Fruit fly (Drosophila melanogaster): ENCODE measurements around the gene CG10077.

CG10077 gene

DNA sequence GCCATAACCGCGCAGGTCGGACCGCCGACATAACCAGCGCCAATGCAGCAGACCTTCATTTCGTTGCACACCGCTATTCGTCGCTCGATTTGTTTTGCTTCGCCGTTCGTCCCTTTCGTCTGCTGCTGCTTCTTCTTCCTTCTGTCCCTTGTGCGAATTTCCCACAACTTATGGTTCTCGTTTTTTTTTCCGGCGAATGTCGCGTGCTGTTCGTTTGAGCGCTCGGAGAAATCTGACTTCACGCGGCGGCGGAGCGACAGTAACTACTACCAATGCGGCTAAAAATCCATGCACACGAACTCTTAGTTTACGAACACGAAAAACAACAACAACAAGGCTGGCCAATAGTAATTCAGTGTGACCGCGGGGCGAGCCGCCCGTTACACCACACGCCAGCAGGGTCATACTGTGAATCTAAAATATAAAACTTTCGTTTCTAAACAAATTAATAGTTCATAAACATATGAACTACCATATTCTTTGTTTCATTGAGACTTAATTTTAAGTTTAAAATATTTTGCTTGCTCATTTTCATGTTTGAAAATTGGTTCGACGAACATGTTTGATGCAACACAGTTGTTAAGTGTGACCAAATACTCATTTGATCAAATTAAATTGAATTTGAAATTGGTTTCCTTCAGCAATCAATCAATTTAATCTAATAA is 8.9 kb upstream of the CG10077 start, which contains the start of gene sgl (continued):
- peak; percentile 56 for TF ChIP-seq CG11398 (GFP tag; optimal IDR thresholded peaks at IDR 0.05)
- TF ChIP-seq ash1 (GFP tag; optimal IDR thresholded peaks at IDR 0.05): no peak
- peak; percentile 57 for TF ChIP-seq CG6813 (GFP tag; optimal IDR thresholded peaks at IDR 0.05)
- TF ChIP-seq jigr1 (GFP tag; IDR thresholded peaks at IDR 0.05): no peak
- peak; percentile 38 for TF ChIP-seq CG1603 (tag; optimal IDR thresholded peaks at IDR 0.05)
- TF ChIP-seq ato (GFP tag; IDR thresholded peaks at IDR 0.05; ENCODE audit: partially characterized antibody): peak; percentile 67
- no peak for TF ChIP-seq trh (GFP tag; optimal IDR thresholded peaks at IDR 0.05)
- no peak for TF ChIP-seq CG1832 (GFP tag; optimal IDR thresholded peaks at IDR 0.05)
- TF ChIP-seq Jarid2 (GFP tag; optimal IDR thresholded peaks at IDR 0.05): peak; percentile 100
- peak; percentile 53 for TF ChIP-seq cwo (GFP tag; optimal IDR thresholded peaks at IDR 0.05)
- no peak for TF ChIP-seq C15 (GFP tag; IDR thresholded peaks at IDR 0.05)
- no peak for TF ChIP-seq CG1602 (GFP tag; optimal IDR thresholded peaks at IDR 0.05)
- TF ChIP-seq ERR (GFP tag; optimal IDR thresholded peaks at IDR 0.05): peak; percentile 1
- TF ChIP-seq CG4282 (GFP tag; optimal IDR thresholded peaks at IDR 0.05): no peak
- no peak for TF ChIP-seq fd3F (GFP tag; optimal IDR thresholded peaks at IDR 0.05)
- peak; percentile 66 for TF ChIP-seq CG3163 (GFP tag; optimal IDR thresholded peaks at IDR 0.05)
- TF ChIP-seq ftz-f1 (GFP tag; optimal IDR thresholded peaks at IDR 0.05): peak; percentile 71
- peak; percentile 26 for TF ChIP-seq pfk (GFP tag; optimal IDR thresholded peaks at IDR 0.05)
- TF ChIP-seq CG2129 (GFP tag; IDR thresholded peaks at IDR 0.05; ENCODE audit: partially characterized antibody): no peak; the same call in 1 of the 2 replicates
- no peak for TF ChIP-seq CG1529 (GFP tag; optimal IDR thresholded peaks at IDR 0.05)
- no peak for TF ChIP-seq br (optimal IDR thresholded peaks at IDR 0.05)
- TF ChIP-seq Awh (GFP tag; IDR thresholded peaks at IDR 0.05): 0 out of 2 replicates have a peak, but pooled peaks have one; percentile 25
- peak; percentile 89 for TF ChIP-seq CG10543 (GFP tag; optimal IDR thresholded peaks at IDR 0.05)
- TF ChIP-seq CG2889 (GFP tag; IDR thresholded peaks at IDR 0.05): no peak
- TF ChIP-seq Ada2b (GFP tag; IDR thresholded peaks at IDR 0.05): peak; percentile 46; the same call in 1 of the 2 replicates
- TF ChIP-seq CG16863 (GFP tag; optimal IDR thresholded peaks at IDR 0.05): no peak
- TF ChIP-seq B-H2 (GFP tag; optimal IDR thresholded peaks at IDR 0.05): peak; percentile 74
- TF ChIP-seq CG18476 (GFP tag; optimal IDR thresholded peaks at IDR 0.05): no peak
- TF ChIP-seq bbx (GFP tag; IDR thresholded peaks at IDR 0.05; ENCODE audit: partially characterized antibody): peak; percentile 68
- no peak for TF ChIP-seq H15 (GFP tag; IDR thresholded peaks at IDR 0.05)
- TF ChIP-seq emc (GFP tag; optimal IDR thresholded peaks at IDR 0.05): no peak
- TF ChIP-seq CoRest (tag; optimal IDR thresholded peaks at IDR 0.05): peak; percentile 29
- no peak for TF ChIP-seq ab (GFP tag; optimal IDR thresholded peaks at IDR 0.05)
- TF ChIP-seq zen (tag; optimal IDR thresholded peaks at IDR 0.05): peak; percentile 30
- TF ChIP-seq hb (GFP tag; IDR thresholded peaks at IDR 0.05; ENCODE audit: partially characterized antibody): no peak
- TF ChIP-seq sug (tag; optimal IDR thresholded peaks at IDR 0.05): peak; percentile 37
- peak; percentile 79 for TF ChIP-seq sens (GFP tag)
- no peak for TF ChIP-seq tgo (GFP tag; IDR thresholded peaks at IDR 0.05)
- no peak for TF ChIP-seq Hsf (GFP tag; optimal IDR thresholded peaks at IDR 0.05)
- peak; percentile 19 for TF ChIP-seq luna (GFP tag; optimal IDR thresholded peaks at IDR 0.05)
- TF ChIP-seq unpg (GFP tag; optimal IDR thresholded peaks at IDR 0.05): no peak
- peak; percentile 67 for TF ChIP-seq CG17829 (tag; optimal IDR thresholded peaks at IDR 0.05)
- TF ChIP-seq chif (GFP tag; optimal IDR thresholded peaks at IDR 0.05): no peak
- no peak for TF ChIP-seq CG9609 (GFP tag; optimal IDR thresholded peaks at IDR 0.05)
- no peak for TF ChIP-seq dimm (GFP tag; IDR thresholded peaks at IDR 0.05)
- peak; percentile 66 for TF ChIP-seq BtbVII (GFP tag; optimal IDR thresholded peaks at IDR 0.05)
- peak; percentile 50; the same call in 1 of the 2 replicates for TF ChIP-seq sna (GFP tag; IDR thresholded peaks at IDR 0.05; ENCODE audit: partially characterized antibody)
- no peak for TF ChIP-seq Ravus (GFP tag; IDR thresholded peaks at IDR 0.05)
- TF ChIP-seq nau (GFP tag; optimal IDR thresholded peaks at IDR 0.05): no peak
- peak; percentile 20 for TF ChIP-seq lilli (GFP tag; optimal IDR thresholded peaks at IDR 0.05)

Data from whole organism, embryonic.